Worm (Caenorhabditis elegans): ENCODE data around the gene Y49F6B.12.

DNA sequence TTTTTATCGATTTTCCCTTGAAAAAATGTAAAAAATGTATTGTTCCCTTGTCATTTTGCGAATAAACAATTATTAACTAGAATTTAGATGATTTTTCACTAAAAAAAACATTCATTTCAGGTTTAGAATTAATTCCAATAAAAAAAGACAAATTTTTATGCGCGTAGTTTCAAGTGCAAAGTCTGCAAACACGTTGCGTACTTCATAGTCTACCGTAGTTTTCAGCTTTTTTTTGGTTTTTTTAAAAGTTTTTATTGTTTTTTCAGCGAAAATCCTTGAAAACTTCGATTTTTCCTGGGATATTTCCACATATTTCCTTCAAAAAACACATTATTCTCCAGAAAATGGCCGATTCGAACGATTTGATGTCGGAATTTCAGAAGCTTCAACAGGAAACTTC lies 18.7 kb downstream of the Y49F6B.12 start, which contains the start of gene C16C8.11:
- TF ChIP-seq him-1 (tag; optimal IDR thresholded peaks at IDR 0.05): no peak
- TF ChIP-seq W03F9.2 (tag; optimal IDR thresholded peaks at IDR 0.05): no peak
